Worm (Caenorhabditis elegans) whole organism, L4 larva: ENCODE results near the gene str-248.
"Not testable (repeated sequence)": the region's sequence is repeated elsewhere in the genome, so short reads cannot be mapped to it uniquely, and the experiment has no call there.

ENCODE experiments used
- D1046.2 ChIP-seq: fragments of 200-800 bp; sonication (Bioruptor generic); IDR thresholded peaks from 2 replicates; pipeline ENCODE4 v1.3.6; 2022; ENCODE audit warnings: missing genetic modification characterization, missing compliant biosample characterization
- F10B5.3 ChIP-seq: sonication (generic microtip); optimal IDR thresholded peaks from 2 replicates; lab custom pipeline; 2016; ENCODE audit warnings: mild to moderate bottlenecking, missing genetic modification characterization, missing compliant biosample characterization
- F44E2.7 ChIP-seq: fragments of 200-800 bp; sonication (Bioruptor generic); IDR thresholded peaks from 2 replicates; pipeline ENCODE4 v2.1.2; 2022; ENCODE audit warnings: missing genetic modification characterization, missing compliant biosample characterization
- T20F7.1 ChIP-seq: fragments of 200-800 bp; sonication (Bioruptor generic); optimal IDR thresholded peaks from 2 replicates; lab custom pipeline; 2018; ENCODE audit warnings: mild to moderate bottlenecking, missing genetic modification characterization, missing compliant biosample characterization
- aha-1 ChIP-seq: fragments of 150-350 bp; peaks from one replicate; lab custom pipeline; 2014; ENCODE audit warnings: missing biosample characterization, missing genetic modification characterization
- aly-2 ChIP-seq: sonication (generic microtip); optimal IDR thresholded peaks from 2 replicates; lab custom pipeline; 2018; ENCODE audit warnings: missing biosample characterization, missing genetic modification characterization
- attf-4 ChIP-seq: sonication (generic microtip); optimal IDR thresholded peaks from 3 replicates; lab custom pipeline; 2017; ENCODE audit warnings: missing biosample characterization, missing genetic modification characterization
- ctbp-1 ChIP-seq: fragments of 200-800 bp; sonication (Bioruptor generic); IDR thresholded peaks from 2 replicates; pipeline ENCODE4 v1.3.6; 2022; ENCODE audit warnings: missing genetic modification reagents, missing genetic modification characterization, missing compliant biosample characterization
- daf-12 ChIP-seq: fragments of 150-350 bp; optimal IDR thresholded peaks from 2 replicates; lab custom pipeline; 2014; ENCODE audit warnings: missing biosample characterization, missing genetic modification reagents, missing genetic modification characterization
- daf-16 ChIP-seq, 3 experiments: sonication (generic microtip); optimal IDR thresholded peaks; 2 replicates each; lab custom pipeline; 2016 to 2017; ENCODE audit warnings: missing genetic modification characterization in 3 of 3, missing genetic modification reagents in 3 of 3, mild to moderate bottlenecking in 2 of 3, missing compliant biosample characterization in 2 of 3, missing biosample characterization in 1 of 3, moderate library complexity in 1 of 3
- daf-8 ChIP-seq: fragments of 200-800 bp; sonication (Bioruptor generic); IDR thresholded peaks from 2 replicates; pipeline ENCODE4 v1.3.6; 2022; ENCODE audit warnings: missing genetic modification characterization, missing compliant biosample characterization
- dmd-6 ChIP-seq: fragments of 200-800 bp; sonication (Bioruptor generic); IDR thresholded peaks from 2 replicates; pipeline ENCODE4 v1.3.6; 2022; ENCODE audit warnings: missing genetic modification reagents, missing genetic modification characterization, missing compliant biosample characterization
- dmd-9 ChIP-seq: fragments of 200-800 bp; sonication (Bioruptor generic); IDR thresholded peaks from 2 replicates; pipeline ENCODE4 v1.3.6; 2022; ENCODE audit warnings: missing genetic modification reagents, missing genetic modification characterization, missing compliant biosample characterization
- dve-1 ChIP-seq: sonication (generic microtip); optimal IDR thresholded peaks from 2 replicates; lab custom pipeline; 2017; ENCODE audit warnings: antibody characterized with exemption, mild to moderate bottlenecking, missing genetic modification characterization, missing compliant biosample characterization; ENCODE audit not compliant: insufficient read depth
- egl-27 ChIP-seq: sonication (generic microtip); optimal IDR thresholded peaks from 3 replicates; lab custom pipeline; 2017; ENCODE audit warnings: missing biosample characterization, missing genetic modification reagents, missing genetic modification characterization
- egl-43 ChIP-seq: fragments of 200-800 bp; sonication (Bioruptor generic); IDR thresholded peaks from 2 replicates; pipeline ENCODE4 v1.3.6; 2022; ENCODE audit warnings: missing genetic modification reagents, missing genetic modification characterization, missing compliant biosample characterization
- hlh-30 ChIP-seq: sonication (generic microtip); optimal IDR thresholded peaks from 2 replicates; lab custom pipeline; 2017; ENCODE audit warnings: antibody characterized with exemption, mild to moderate bottlenecking, missing genetic modification characterization, missing compliant biosample characterization; ENCODE audit not compliant: insufficient read depth
- hmg-1.1 ChIP-seq: fragments of 200-800 bp; sonication (Bioruptor generic); IDR thresholded peaks from 2 replicates; pipeline ENCODE4 v1.3.6; 2022; ENCODE audit warnings: missing genetic modification reagents, missing genetic modification characterization, missing compliant biosample characterization
- jun-1 ChIP-seq: fragments of 150-350 bp; optimal IDR thresholded peaks from 2 replicates; lab custom pipeline; 2014; ENCODE audit warnings: missing biosample characterization, missing genetic modification reagents, missing genetic modification characterization
- lin-1 ChIP-seq: fragments of 200-800 bp; sonication (Bioruptor generic); IDR thresholded peaks from 2 replicates; pipeline ENCODE4 v1.3.6; 2022; ENCODE audit warnings: missing genetic modification reagents, missing genetic modification characterization, missing compliant biosample characterization
- lin-29 ChIP-seq: fragments of 200-800 bp; sonication (Bioruptor generic); IDR thresholded peaks from 2 replicates; pipeline ENCODE4 v1.3.6; 2022; ENCODE audit warnings: missing genetic modification reagents, missing genetic modification characterization, missing compliant biosample characterization
- lin-38 ChIP-seq: fragments of 200-800 bp; sonication (Bioruptor generic); IDR thresholded peaks from 2 replicates; pipeline ENCODE4 v1.3.6; 2022; ENCODE audit warnings: missing genetic modification reagents, missing genetic modification characterization, missing compliant biosample characterization
- lin-39 ChIP-seq: fragments of 150-350 bp; optimal IDR thresholded peaks from 2 replicates; lab custom pipeline; 2014; ENCODE audit warnings: missing biosample characterization, missing genetic modification reagents, missing genetic modification characterization
- lsy-2 ChIP-seq, 2 experiments: fragments of 150-350 bp in 1 of 2; sonication (generic microtip) in 1 of 2; optimal IDR thresholded peaks; 2 replicates each; lab custom pipeline; 2014 to 2017; ENCODE audit warnings: missing biosample characterization in 2 of 2, missing genetic modification characterization in 2 of 2
- madf-5 ChIP-seq, 2 experiments: fragments of 200-800 bp; sonication (Bioruptor generic); IDR thresholded peaks; 2 replicates each; pipeline ENCODE4 v1.3.6; 2022; ENCODE audit warnings: missing compliant biosample characterization in 2 of 2, missing genetic modification characterization in 2 of 2
- mdt-29 ChIP-seq: fragments of 200-800 bp; sonication (Bioruptor generic); IDR thresholded peaks from 2 replicates; pipeline ENCODE4 v1.3.6; 2022; ENCODE audit warnings: missing genetic modification reagents, missing genetic modification characterization, missing compliant biosample characterization
- mes-2 ChIP-seq: sonication (generic microtip); optimal IDR thresholded peaks from 2 replicates; lab custom pipeline; 2016; ENCODE audit warnings: missing genotype, mild to moderate bottlenecking, missing genetic modification characterization, missing compliant biosample characterization; ENCODE audit not compliant: poor library complexity, severe bottlenecking
- mxl-2 ChIP-seq: fragments of 200-800 bp; sonication (Bioruptor generic); conservative IDR thresholded peaks from 2 replicates; pipeline ENCODE4 v1.3.6; 2022; ENCODE audit warnings: missing genetic modification reagents, missing genetic modification characterization, missing compliant biosample characterization
- nhr-102 ChIP-seq: sonication (generic microtip); optimal IDR thresholded peaks from 2 replicates; lab custom pipeline; 2016; ENCODE audit warnings: mild to moderate bottlenecking, missing genetic modification characterization, moderate library complexity, missing compliant biosample characterization
- nhr-111 ChIP-seq: fragments of 200-800 bp; sonication (Bioruptor generic); optimal IDR thresholded peaks from 2 replicates; lab custom pipeline; 2018; ENCODE audit warnings: mild to moderate bottlenecking, missing genetic modification characterization, missing compliant biosample characterization
- nhr-28 ChIP-seq: fragments of 150-350 bp; optimal IDR thresholded peaks from 2 replicates; lab custom pipeline; 2014; ENCODE audit warnings: missing biosample characterization, missing genetic modification characterization
- nhr-41 ChIP-seq: fragments of 200-800 bp; sonication (Bioruptor generic); IDR thresholded peaks from 2 replicates; pipeline ENCODE4 v1.3.6; 2022; ENCODE audit warnings: missing genetic modification reagents, missing genetic modification characterization, missing compliant biosample characterization
- nhr-48 ChIP-seq: sonication (generic microtip); optimal IDR thresholded peaks from 2 replicates; lab custom pipeline; 2016; ENCODE audit warnings: mild to moderate bottlenecking, missing genetic modification characterization, missing compliant biosample characterization
- nhr-6 ChIP-seq: fragments of 150-350 bp; optimal IDR thresholded peaks from 2 replicates; lab custom pipeline; 2014; ENCODE audit warnings: missing biosample characterization, missing genetic modification characterization
- nhr-76 ChIP-seq: fragments of 150-350 bp; optimal IDR thresholded peaks from 2 replicates; lab custom pipeline; 2014; ENCODE audit warnings: missing biosample characterization, missing genetic modification characterization
- nhr-77 ChIP-seq: fragments of 150-350 bp; optimal IDR thresholded peaks from 2 replicates; lab custom pipeline; 2014; ENCODE audit warnings: missing biosample characterization, missing genetic modification characterization
- php-3 ChIP-seq: fragments of 200-800 bp; sonication (Bioruptor generic); IDR thresholded peaks from 2 replicates; pipeline ENCODE4 v1.3.6; 2022; ENCODE audit warnings: missing genetic modification reagents, missing genetic modification characterization, missing compliant biosample characterization
- rbr-2 ChIP-seq: sonication (generic microtip); optimal IDR thresholded peaks from 2 replicates; lab custom pipeline; 2016; ENCODE audit warnings: missing genotype, missing genetic modification characterization, missing compliant biosample characterization
- saeg-2 ChIP-seq: fragments of 200-800 bp; sonication (Bioruptor generic); IDR thresholded peaks from 2 replicates; pipeline ENCODE4 v1.3.6; 2022; ENCODE audit warnings: missing genetic modification reagents, missing genetic modification characterization, missing compliant biosample characterization
- spr-3 ChIP-seq: fragments of 200-800 bp; sonication (Bioruptor generic); optimal IDR thresholded peaks from 2 replicates; lab custom pipeline; 2018; ENCODE audit warnings: mild to moderate bottlenecking, missing genetic modification characterization, missing compliant biosample characterization
- tra-1 ChIP-seq: fragments of 200-800 bp; sonication (Bioruptor generic); IDR thresholded peaks from 2 replicates; pipeline ENCODE4 v1.3.6; 2022; ENCODE audit warnings: missing genetic modification reagents, missing genetic modification characterization, missing compliant biosample characterization
- unc-130 ChIP-seq: sonication (generic microtip); optimal IDR thresholded peaks from 2 replicates; lab custom pipeline; 2016; ENCODE audit warnings: missing genetic modification reagents, missing genetic modification characterization, missing compliant biosample characterization
- unc-39 ChIP-seq: sonication (generic microtip); optimal IDR thresholded peaks from 2 replicates; lab custom pipeline; 2017; ENCODE audit warnings: missing biosample characterization, missing genetic modification characterization
- unc-62 ChIP-seq, 3 experiments: fragments of 150-350 bp in 1 of 3; sonication (generic microtip); optimal IDR thresholded peaks in 2 of 3; peaks in 1 of 3; 1 replicate in 1 of 3; 2 replicates in 2 of 3; lab custom pipeline; 2014 to 2017; ENCODE audit warnings: missing biosample characterization in 3 of 3, missing genetic modification characterization in 3 of 3, missing genetic modification reagents in 3 of 3, missing genotype in 1 of 3
- vab-7 ChIP-seq: fragments of 200-800 bp; sonication (Bioruptor generic); IDR thresholded peaks from 2 replicates; pipeline ENCODE4 v1.3.6; 2022; ENCODE audit warnings: missing genetic modification reagents, missing genetic modification characterization, missing compliant biosample characterization
- zip-11 ChIP-seq: fragments of 200-800 bp; sonication (Bioruptor generic); IDR thresholded peaks from 2 replicates; pipeline ENCODE4 v1.3.6; 2022; ENCODE audit warnings: missing genetic modification characterization, missing compliant biosample characterization
- zip-2 ChIP-seq: fragments of 150-350 bp; optimal IDR thresholded peaks from 2 replicates; lab custom pipeline; 2014; ENCODE audit warnings: missing biosample characterization, missing genetic modification characterization
- ztf-11 ChIP-seq: fragments of 150-350 bp; optimal IDR thresholded peaks from 2 replicates; lab custom pipeline; 2014; ENCODE audit warnings: missing biosample characterization, missing genetic modification characterization
- ztf-7 ChIP-seq: fragments of 150-350 bp; optimal IDR thresholded peaks from 2 replicates; lab custom pipeline; 2014; ENCODE audit warnings: missing biosample characterization, missing genetic modification characterization

str-248 gene

ce11 chrV:15668200-15668599, 38.8 kb upstream of the str-248 start, which contains the start of gene F53E4.1:
F53E4.1 (minus strand) TSS chrV:15668300.
- not testable (repeated sequence) for TF ChIP-seq unc-39; spr-3 (GFP tag; lab: Kevin White, UChicago); nhr-41 (GFP tag; lab: Robert Waterston, UW)

ce11 chrV:15666718-15667117, 37.3 kb upstream of the str-248 start:
- TF ChIP-seq nhr-76 (tag; lab: Kevin White, UChicago) (no peak), D1046.2 (GFP tag; lab: Robert Waterston, UW) (no peak), ctbp-1 (GFP tag; lab: Robert Waterston, UW) (no peak), nhr-111 (GFP tag; lab: Kevin White, UChicago) (no peak), php-3 (GFP tag; lab: Robert Waterston, UW) (peak; percentile 63; the same call in 1 of the 2 replicates), aly-2 (no peak), ztf-11 (tag; lab: Kevin White, UChicago) (no peak), zip-11 (GFP tag; lab: Robert Waterston, UW) (no peak), zip-2 (no peak), mes-2 (tag; lab: Kevin White, UChicago) (peak; percentile 51), dmd-6 (GFP tag; lab: Robert Waterston, UW) (peak; percentile 99), hmg-1.1 (GFP tag; lab: Robert Waterston, UW) (no peak), tra-1 (GFP tag; lab: Robert Waterston, UW) (peak; percentile 74), mxl-2 (GFP tag; lab: Robert Waterston, UW) (no peak), nhr-41 (GFP tag; lab: Robert Waterston, UW) (no peak), nhr-102 (tag; lab: Kevin White, UChicago) (peak; percentile 70), daf-8 (GFP tag; lab: Robert Waterston, UW) (no peak), dmd-9 (GFP tag; lab: Robert Waterston, UW) (no peak), nhr-28 (tag; lab: Kevin White, UChicago) (peak; percentile 93), madf-5 (GFP tag; IDR thresholded peaks at IDR 0.05; lab: Robert Waterston, UW) (no peak), vab-7 (no peak), unc-130 (GFP tag; lab: Kevin White, UChicago) (no peak), daf-12 (no peak), aha-1 (tag; lab: Kevin White, UChicago) (no peak), attf-4 (tag; lab: Kevin White, UChicago) (no peak), lin-29 (GFP tag; lab: Robert Waterston, UW) (no peak), saeg-2 (GFP tag; lab: Robert Waterston, UW) (0 out of 2 replicates have a peak, but pooled peaks have one; percentile 27), daf-16 (GFP tag; optimal IDR thresholded peaks at IDR 0.05; lab: Kevin White, UChicago) (peak in 1 of 2 experiments; percentile 77), daf-16 (tag; optimal IDR thresholded peaks at IDR 0.05; lab: Kevin White, UChicago) (peak; percentile 99), lsy-2 (tag; optimal IDR thresholded peaks at IDR 0.05; lab: Kevin White, UChicago) (no peak), unc-62 (GFP tag; optimal IDR thresholded peaks at IDR 0.05 in 1 of 2; lab: Kevin White, UChicago) (no peak), unc-62 (tag; optimal IDR thresholded peaks at IDR 0.05; lab: Kevin White, UChicago) (no peak), ztf-7 (tag; lab: Kevin White, UChicago) (no peak), nhr-48 (tag; lab: Kevin White, UChicago) (peak; percentile 68), T20F7.1 (GFP tag; lab: Kevin White, UChicago) (no peak), lin-1 (0 out of 2 replicates have a peak, but pooled peaks have one; percentile 47), dve-1 (tag; lab: Kevin White, UChicago) (peak; percentile 96), nhr-77 (tag; lab: Kevin White, UChicago) (peak; percentile 82), egl-43 (no peak), nhr-6 (tag; lab: Kevin White, UChicago) (no peak), lin-38 (GFP tag; lab: Robert Waterston, UW) (no peak), egl-27 (tag; lab: Kevin White, UChicago) (no peak), hlh-30 (tag; lab: Kevin White, UChicago) (peak; percentile 61), lin-39 (tag; lab: Kevin White, UChicago) (no peak), rbr-2 (no peak), F10B5.3 (no peak), mdt-29 (GFP tag; lab: Robert Waterston, UW) (0 out of 2 replicates have a peak, but pooled peaks have one; percentile 24), F44E2.7 (no peak), jun-1 (tag; lab: Kevin White, UChicago) (no peak)
